Fruit fly (Drosophila melanogaster) whole organism, prepupa: ENCODE results near the gene Mms19.
A peak's percentile ranks its signal among the peaks of the same experiment; 100 is the strongest.

Experiments used
- Blimp-1 ChIP-seq: fragments of 200-800 bp; sonication (Bioruptor generic); optimal IDR thresholded peaks from 3 replicates; lab custom pipeline; 2017; ENCODE audit warnings: missing biosample characterization, missing genetic modification characterization, mild to moderate bottlenecking, moderate library complexity, missing genetic modification reagents
- CG10669 ChIP-seq: fragments of 200-800 bp; sonication (Bioruptor generic); optimal IDR thresholded peaks from 3 replicates; lab custom pipeline; 2018; ENCODE audit warnings: missing biosample characterization, mild to moderate bottlenecking, missing genetic modification characterization, moderate library complexity
- CG11294 ChIP-seq: fragments of 200-800 bp; sonication (Bioruptor generic); IDR thresholded peaks from 2 replicates; pipeline ENCODE4 v1.3.6; 2022; ENCODE audit warnings: missing biosample characterization, missing genetic modification characterization
- CG11762 ChIP-seq: fragments of 200-800 bp; sonication (Bioruptor generic); optimal IDR thresholded peaks from 3 replicates; lab custom pipeline; 2016; ENCODE audit warnings: missing biosample characterization, missing genetic modification characterization; ENCODE audit not compliant: insufficient read depth
- CG11902 ChIP-seq: fragments of 200-800 bp; sonication (Bioruptor generic); optimal IDR thresholded peaks from 3 replicates; lab custom pipeline; 2016; ENCODE audit warnings: missing biosample characterization, missing genetic modification characterization
- CG15336 ChIP-seq: fragments of 200-800 bp; sonication (Bioruptor generic); IDR thresholded peaks from 2 replicates; pipeline ENCODE4 v1.3.6; 2022; ENCODE audit warnings: missing biosample characterization, missing genetic modification characterization
- CG1621 ChIP-seq: fragments of 200-800 bp; sonication (Bioruptor generic); optimal IDR thresholded peaks from 3 replicates; lab custom pipeline; 2018; ENCODE audit warnings: missing biosample characterization, mild to moderate bottlenecking, missing genetic modification characterization
- CG3032 ChIP-seq: fragments of 200-800 bp; optimal IDR thresholded peaks from 2 replicates; lab custom pipeline; 2019; ENCODE audit warnings: missing biosample characterization, mild to moderate bottlenecking, missing genetic modification characterization, moderate library complexity
- CG31627 ChIP-seq: fragments of 200-800 bp; sonication (Bioruptor generic); optimal IDR thresholded peaks from 3 replicates; lab custom pipeline; 2016; ENCODE audit warnings: missing biosample characterization, missing genetic modification characterization
- CG3919 ChIP-seq: fragments of 200-800 bp; sonication (Bioruptor generic); optimal IDR thresholded peaks from 3 replicates; lab custom pipeline; 2016; ENCODE audit warnings: missing biosample characterization, missing genetic modification characterization
- CG4318 ChIP-seq: fragments of 200-800 bp; sonication (Bioruptor generic); optimal IDR thresholded peaks from 3 replicates; lab custom pipeline; 2017; ENCODE audit warnings: missing biosample characterization, mild to moderate bottlenecking, missing genetic modification characterization
- CG6163 ChIP-seq: fragments of 200-800 bp; sonication (Bioruptor generic); IDR thresholded peaks from 3 replicates; pipeline ENCODE4 v1.3.6; 2022; ENCODE audit warnings: missing biosample characterization, missing genetic modification characterization
- CG6276 ChIP-seq: fragments of 200-800 bp; sonication (Bioruptor generic); optimal IDR thresholded peaks from 2 replicates; lab custom pipeline; 2017; ENCODE audit warnings: missing biosample characterization, mild to moderate bottlenecking, missing genetic modification characterization
- CG6792 ChIP-seq: fragments of 200-800 bp; sonication (Bioruptor generic); optimal IDR thresholded peaks from 3 replicates; lab custom pipeline; 2016; ENCODE audit warnings: missing biosample characterization, missing genetic modification characterization
- CG6854 ChIP-seq: fragments of 200-800 bp; sonication (Bioruptor generic); optimal IDR thresholded peaks from 2 replicates; lab custom pipeline; 2017; ENCODE audit warnings: missing biosample characterization, mild to moderate bottlenecking, missing genetic modification characterization
- CG7368 ChIP-seq: fragments of 200-800 bp; sonication (Bioruptor generic); optimal IDR thresholded peaks from 3 replicates; lab custom pipeline; 2016; ENCODE audit warnings: missing biosample characterization, missing genetic modification characterization
- CG8119 ChIP-seq: fragments of 200-800 bp; sonication (Bioruptor generic); IDR thresholded peaks from 3 replicates; pipeline ENCODE4 v1.3.6; 2022; ENCODE audit warnings: missing biosample characterization, missing genetic modification characterization
- Eip75B ChIP-seq: fragments of 200-800 bp; sonication (Bioruptor generic); optimal IDR thresholded peaks from 3 replicates; lab custom pipeline; 2016; ENCODE audit warnings: missing biosample characterization, missing genetic modification characterization
- Ets96B ChIP-seq: fragments of 200-800 bp; optimal IDR thresholded peaks from 2 replicates; lab custom pipeline; 2019; ENCODE audit warnings: missing biosample characterization, mild to moderate bottlenecking, missing genetic modification characterization, moderate library complexity
- Hr38 ChIP-seq: sonication (Bioruptor generic); optimal IDR thresholded peaks from 2 replicates; lab custom pipeline; 2016; ENCODE audit warnings: missing biosample characterization, missing genetic modification characterization
- Hr4 ChIP-seq: fragments of 200-800 bp; sonication (Bioruptor generic); optimal IDR thresholded peaks from 3 replicates; lab custom pipeline; 2016; ENCODE audit warnings: missing biosample characterization, missing genetic modification characterization
- Lpt ChIP-seq: fragments of 200-800 bp; sonication (Bioruptor generic); optimal IDR thresholded peaks from 3 replicates; lab custom pipeline; 2016; ENCODE audit warnings: missing biosample characterization, missing genetic modification characterization
- OdsH ChIP-seq: fragments of 200-800 bp; sonication (Bioruptor generic); optimal IDR thresholded peaks from 3 replicates; lab custom pipeline; 2016; ENCODE audit warnings: missing biosample characterization, missing genetic modification characterization
- Smox ChIP-seq: fragments of 200-800 bp; sonication (Bioruptor generic); optimal IDR thresholded peaks from 3 replicates; lab custom pipeline; 2016; ENCODE audit warnings: missing biosample characterization, missing genetic modification characterization
- Sox102F ChIP-seq: fragments of 200-800 bp; sonication (Bioruptor generic); optimal IDR thresholded peaks from 2 replicates; lab custom pipeline; 2016; ENCODE audit warnings: missing biosample characterization, mild to moderate bottlenecking, missing genetic modification characterization
- Sox14 ChIP-seq: fragments of 200-800 bp; sonication (Bioruptor generic); optimal IDR thresholded peaks from 3 replicates; lab custom pipeline; 2016; ENCODE audit warnings: missing biosample characterization, missing genetic modification characterization
- acj6 ChIP-seq: fragments of 200-800 bp; sonication (Bioruptor generic); optimal IDR thresholded peaks from 3 replicates; lab custom pipeline; 2016; ENCODE audit warnings: missing biosample characterization, missing genetic modification characterization
- cyc ChIP-seq: fragments of 200-800 bp; sonication (Bioruptor generic); optimal IDR thresholded peaks from 3 replicates; lab custom pipeline; 2016; ENCODE audit warnings: missing biosample characterization, missing genetic modification characterization
- eg ChIP-seq: fragments of 200-800 bp; sonication (Bioruptor generic); IDR thresholded peaks from 3 replicates; pipeline ENCODE4 v1.3.6; 2022; ENCODE audit warnings: missing biosample characterization, missing genetic modification characterization
- fd59A ChIP-seq: fragments of 200-800 bp; sonication (Bioruptor generic); optimal IDR thresholded peaks from 2 replicates; lab custom pipeline; 2017; ENCODE audit warnings: missing biosample characterization, mild to moderate bottlenecking, missing genetic modification characterization, missing genetic modification reagents
- fkh ChIP-seq: fragments of 200-800 bp; sonication (Bioruptor generic); optimal IDR thresholded peaks from 3 replicates; lab custom pipeline; 2017; ENCODE audit warnings: missing biosample characterization, mild to moderate bottlenecking, missing genetic modification characterization, moderate library complexity
- lz ChIP-seq: fragments of 200-800 bp; sonication (Bioruptor generic); optimal IDR thresholded peaks from 3 replicates; lab custom pipeline; 2016; ENCODE audit warnings: missing biosample characterization, missing genetic modification characterization
- net ChIP-seq: fragments of 200-800 bp; sonication (Bioruptor generic); optimal IDR thresholded peaks from 3 replicates; lab custom pipeline; 2016; ENCODE audit warnings: missing biosample characterization, missing genetic modification characterization
- spab ChIP-seq: fragments of 200-800 bp; sonication (Bioruptor generic); optimal IDR thresholded peaks from 2 replicates; lab custom pipeline; 2017; ENCODE audit warnings: missing biosample characterization, mild to moderate bottlenecking, missing genetic modification characterization, missing genetic modification reagents
- ss ChIP-seq, 2 experiments: fragments of 200-800 bp; sonication (Bioruptor generic); optimal IDR thresholded peaks; 2 replicates in 1 of 2; 3 replicates in 1 of 2; lab custom pipeline; 2017 to 2018; ENCODE audit warnings: mild to moderate bottlenecking in 2 of 2, missing biosample characterization in 2 of 2, missing genetic modification characterization in 2 of 2, moderate library complexity in 1 of 2
- vri ChIP-seq: fragments of 200-800 bp; sonication (Bioruptor generic); optimal IDR thresholded peaks from 3 replicates; lab custom pipeline; 2016; ENCODE audit warnings: missing biosample characterization, mild to moderate bottlenecking, missing genetic modification characterization

Mms19 gene

dm6 chr3R:5205319-5206033, 26.9 kb upstream of the Mms19 start:
- TF ChIP-seq lz (GFP tag; lab: Kevin White, UChicago), result no peak
- no peak for TF ChIP-seq CG10669
- TF ChIP-seq fd59A (GFP tag; lab: Kevin White, UChicago), result no peak
- no peak for TF ChIP-seq CG3032 (tag; lab: Kevin White, UChicago)
- no peak for TF ChIP-seq CG4318 (GFP tag; lab: Kevin White, UChicago)
- no peak for TF ChIP-seq Blimp-1
- TF ChIP-seq spab (GFP tag; lab: Kevin White, UChicago), result no peak
- no peak for TF ChIP-seq CG6792 (GFP tag; lab: Kevin White, UChicago)
- TF ChIP-seq OdsH (GFP tag; lab: Kevin White, UChicago), result no peak
- peak; percentile 24; the same call in 1 of the 2 replicates for TF ChIP-seq CG15336 (GFP tag; lab: Robert Waterston, UW)
- no peak for TF ChIP-seq ss (GFP tag; optimal IDR thresholded peaks at IDR 0.05; lab: Kevin White, UChicago)
- no peak for TF ChIP-seq Smox
- TF ChIP-seq CG6163 (GFP tag; lab: Robert Waterston, UW), result peak; percentile 50; the same call in 1 of the 3 replicates
- no peak for TF ChIP-seq CG31627 (GFP tag; lab: Kevin White, UChicago)
- TF ChIP-seq Sox102F (GFP tag; lab: Kevin White, UChicago), result no peak
- no peak for TF ChIP-seq CG11902 (GFP tag; lab: Kevin White, UChicago)
- no peak for TF ChIP-seq Hr4
- TF ChIP-seq eg, result peak; percentile 57; the same call in 2 of the 3 replicates
- no peak for TF ChIP-seq CG3919
- TF ChIP-seq Sox14 (GFP tag; lab: Kevin White, UChicago), result no peak
- TF ChIP-seq CG11762 (GFP tag; lab: Kevin White, UChicago), result no peak
- TF ChIP-seq Eip75B, result no peak
- TF ChIP-seq CG1621 (tag; lab: Kevin White, UChicago), result no peak
- TF ChIP-seq acj6, result no peak
- no peak for TF ChIP-seq Hr38
- no peak for TF ChIP-seq cyc (GFP tag; lab: Kevin White, UChicago)
- peak; percentile 37 for TF ChIP-seq Lpt (GFP tag; lab: Kevin White, UChicago)
- TF ChIP-seq net (GFP tag; lab: Kevin White, UChicago), result peak; percentile 11
- no peak for TF ChIP-seq CG7368 (GFP tag; lab: Kevin White, UChicago)
- no peak for TF ChIP-seq CG11294
- TF ChIP-seq Ets96B, result no peak
- peak; percentile 34 for TF ChIP-seq CG6276 (GFP tag; lab: Kevin White, UChicago)
- TF ChIP-seq CG6854 (GFP tag; lab: Kevin White, UChicago), result no peak
- TF ChIP-seq vri (GFP tag; lab: Kevin White, UChicago), result no peak

DNA sequence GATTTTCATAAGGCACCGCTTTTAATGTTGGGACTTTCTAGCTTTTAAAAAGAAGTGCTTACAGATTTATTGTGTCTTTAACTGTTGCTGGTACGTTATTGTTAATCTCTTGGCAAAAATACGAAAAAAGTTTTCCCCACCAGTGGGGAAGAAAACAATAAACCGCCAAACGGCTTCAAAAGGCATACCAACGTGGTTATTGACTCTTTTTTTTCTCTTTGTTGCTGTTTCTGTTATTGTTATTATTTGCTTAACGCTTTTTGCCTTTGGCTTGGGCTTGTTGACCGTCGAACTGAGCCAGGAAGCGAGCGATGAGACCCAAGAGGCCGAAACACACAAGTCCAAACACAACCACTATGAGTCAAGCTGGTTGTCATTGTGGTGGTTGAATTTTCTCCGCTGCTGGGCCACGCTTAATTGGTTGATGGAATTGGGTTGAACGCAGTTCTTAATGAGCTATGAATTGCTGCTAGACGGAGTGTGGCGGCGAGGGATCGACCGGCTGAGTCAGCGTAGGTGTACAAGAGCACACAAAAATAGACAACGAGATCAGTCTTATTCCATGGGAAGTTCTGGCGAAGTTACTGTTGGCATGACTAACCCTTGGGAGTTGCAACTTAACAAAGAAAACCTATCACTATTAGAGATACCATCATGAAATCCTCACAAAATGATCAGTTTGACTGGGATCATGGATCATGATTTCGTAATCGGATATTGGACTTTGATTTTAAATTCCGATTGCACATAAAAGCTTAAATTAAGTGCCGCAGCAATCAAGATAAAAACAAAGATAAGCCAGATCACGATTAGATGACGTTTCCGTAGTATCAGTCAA, 24.8 kb upstream of the Mms19 start:
- peak; percentile 23 for TF ChIP-seq vri (GFP tag; lab: Kevin White, UChicago)
- peak; percentile 63 for TF ChIP-seq fkh (GFP tag; lab: Kevin White, UChicago)
- no peak for TF ChIP-seq CG4318 (GFP tag; lab: Kevin White, UChicago)
- TF ChIP-seq cyc (GFP tag; lab: Kevin White, UChicago), result no peak
- TF ChIP-seq Hr4, result no peak

DNA sequence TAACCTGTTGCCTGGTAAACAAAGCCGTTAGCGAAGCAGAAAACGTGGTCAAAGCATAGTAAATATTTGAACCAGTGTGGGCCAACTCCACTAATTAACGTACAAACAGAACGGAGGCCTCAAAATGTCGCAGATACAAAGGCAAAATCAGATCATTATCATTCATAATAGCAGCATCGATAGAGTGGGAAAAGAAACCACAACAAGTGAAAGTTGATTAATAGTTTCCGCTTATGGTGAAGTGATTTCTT, 24.3 kb upstream of the Mms19 start:
- no peak for TF ChIP-seq CG8119 (GFP tag; lab: Robert Waterston, UW)
- TF ChIP-seq fkh (GFP tag; lab: Kevin White, UChicago), result peak; percentile 65
